Fruit fly (Drosophila melanogaster) whole organism, embryonic: ENCODE measurements around the gene CG13471.

Experiments used
- CG31365 ChIP-seq: fragments of 200-800 bp; sonication (Bioruptor generic); optimal IDR thresholded peaks from 2 replicates; lab custom pipeline; 2018; ENCODE audit warnings: missing biosample characterization, mild to moderate bottlenecking, missing genetic modification characterization
- CG6254 ChIP-seq: fragments of 200-800 bp; sonication (Bioruptor generic); optimal IDR thresholded peaks from 3 replicates; lab custom pipeline; 2017; ENCODE audit warnings: mild to moderate bottlenecking, missing biosample characterization, missing genetic modification reagents, missing genetic modification characterization
- Oli ChIP-seq: fragments of 200-800 bp; sonication (Bioruptor generic); optimal IDR thresholded peaks from 2 replicates; lab custom pipeline; 2018; ENCODE audit warnings: missing biosample characterization, mild to moderate bottlenecking, missing genetic modification characterization, moderate library complexity
- Stat92E ChIP-seq, 3 experiments: fragments of >200 bp in 2 of 3; fragments of 200-800 bp in 1 of 3; sonication (Bioruptor generic) in 1 of 3; optimal IDR thresholded peaks; 2 replicates each; lab custom pipeline; 2017 to 2019; ENCODE audit warnings: missing biosample characterization in 3 of 3, missing genetic modification characterization in 3 of 3, mild to moderate bottlenecking in 1 of 3, moderate library complexity in 1 of 3
- psq ChIP-seq: fragments of 200-800 bp; sonication (Bioruptor generic); optimal IDR thresholded peaks from 2 replicates; lab custom pipeline; 2017; ENCODE audit warnings: missing biosample characterization, missing genetic modification characterization
- toy ChIP-seq: fragments of 200-800 bp; sonication (Bioruptor generic); IDR thresholded peaks from 2 replicates; pipeline ENCODE4 v1.3.6; 2022; ENCODE audit warnings: missing biosample characterization, missing genetic modification characterization

DNA sequence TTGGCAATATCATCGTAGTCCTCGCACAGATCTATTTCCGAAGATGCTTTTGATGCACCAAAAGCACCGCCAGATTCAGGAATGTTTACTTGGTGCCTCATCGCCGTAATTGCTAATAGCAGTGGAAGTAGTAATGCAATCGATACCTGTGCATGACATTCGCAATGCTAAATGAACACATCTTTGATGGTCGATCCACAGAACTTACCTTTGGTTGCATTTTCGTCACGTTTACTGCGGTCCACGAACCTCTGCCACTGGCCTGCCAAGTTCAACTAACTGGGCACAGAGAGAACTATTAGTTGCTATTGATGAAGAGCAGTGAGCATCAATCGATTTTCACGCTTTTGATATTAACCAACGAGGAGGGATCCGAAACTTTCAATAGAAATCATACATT is 31.7 kb downstream of the CG13471 start, which contains the start of gene CG17177:
- no peak for TF ChIP-seq psq (GFP tag; lab: Kevin White, UChicago)
- no peak for TF ChIP-seq toy
- TF ChIP-seq CG6254 (GFP tag; lab: Kevin White, UChicago): no peak
- no peak for TF ChIP-seq Oli (tag; lab: Kevin White, UChicago)
- no peak for TF ChIP-seq CG31365 (tag; lab: Kevin White, UChicago)
- TF ChIP-seq Stat92E (GFP tag; optimal IDR thresholded peaks at IDR 0.05; lab: Kevin White, UChicago): no peak
